Fruit fly (Drosophila melanogaster) whole organism, embryonic: Measurements from ENCODE around the gene AIMP2.
A peak's percentile ranks its signal among the peaks of the same experiment; 100 is the strongest.

Experiments
- Ada2b ChIP-seq: fragments of 200-800 bp; sonication (Bioruptor generic); IDR thresholded peaks from 2 replicates; pipeline ENCODE4 v1.3.6; 2022; ENCODE audit warnings: missing biosample characterization, missing genetic modification characterization
- Antp ChIP-seq: fragments of 200-800 bp; sonication (Bioruptor generic); optimal IDR thresholded peaks from 3 replicates; lab custom pipeline; 2016; ENCODE audit warnings: missing biosample characterization, missing genetic modification characterization
- Asciz ChIP-seq: fragments of 200-800 bp; sonication (Bioruptor generic); optimal IDR thresholded peaks from 2 replicates; lab custom pipeline; 2017; ENCODE audit warnings: missing biosample characterization, mild to moderate bottlenecking, missing genetic modification characterization, missing genetic modification reagents
- Bgb ChIP-seq: fragments of 200-800 bp; sonication (Bioruptor generic); IDR thresholded peaks from 2 replicates; pipeline ENCODE4 v1.3.6; 2022; ENCODE audit warnings: missing biosample characterization, missing genetic modification characterization; ENCODE audit not compliant: partially characterized antibody
- CG10209 ChIP-seq: fragments of 200-800 bp; sonication (Bioruptor generic); optimal IDR thresholded peaks from 3 replicates; lab custom pipeline; 2017; ENCODE audit warnings: missing biosample characterization, mild to moderate bottlenecking, missing genetic modification characterization, missing genetic modification reagents
- CG10462 ChIP-seq: fragments of 200-800 bp; sonication (Bioruptor generic); optimal IDR thresholded peaks from 2 replicates; lab custom pipeline; 2016; ENCODE audit warnings: missing biosample characterization, missing genetic modification characterization
- CG10979 ChIP-seq: fragments of 200-800 bp; sonication (Bioruptor generic); optimal IDR thresholded peaks from 2 replicates; lab custom pipeline; 2018; ENCODE audit warnings: missing biosample characterization, mild to moderate bottlenecking, missing genetic modification characterization, moderate library complexity
- CG12104 ChIP-seq: fragments of 200-800 bp; sonication (Bioruptor generic); optimal IDR thresholded peaks from 3 replicates; lab custom pipeline; 2016; ENCODE audit warnings: missing biosample characterization, missing genetic modification characterization
- CG12942 ChIP-seq: fragments of 200-800 bp; sonication (Bioruptor generic); optimal IDR thresholded peaks from 3 replicates; lab custom pipeline; 2016; ENCODE audit warnings: missing biosample characterization, missing genetic modification characterization
- CG16779 ChIP-seq: fragments of 200-800 bp; sonication (Bioruptor generic); IDR thresholded peaks from 2 replicates; pipeline ENCODE4 v1.3.6; 2022; ENCODE audit warnings: missing biosample characterization, missing genetic modification characterization
- CG16815 ChIP-seq: fragments of 200-800 bp; sonication (Bioruptor generic); optimal IDR thresholded peaks from 3 replicates; lab custom pipeline; 2017; ENCODE audit warnings: missing biosample characterization, mild to moderate bottlenecking, missing genetic modification characterization
- CG16863 ChIP-seq: fragments of 200-800 bp; sonication (Bioruptor generic); optimal IDR thresholded peaks from 3 replicates; lab custom pipeline; 2016; ENCODE audit warnings: missing biosample characterization, missing genetic modification characterization
- CG17829 ChIP-seq: fragments of 200-800 bp; optimal IDR thresholded peaks from 2 replicates; lab custom pipeline; 2019; ENCODE audit warnings: missing biosample characterization, mild to moderate bottlenecking, missing genetic modification characterization, moderate library complexity
- CG2712 ChIP-seq: fragments of 200-800 bp; optimal IDR thresholded peaks from 3 replicates; lab custom pipeline; 2019; ENCODE audit warnings: missing biosample characterization, mild to moderate bottlenecking, missing genetic modification characterization, moderate library complexity
- CG2889 ChIP-seq: fragments of 200-800 bp; sonication (Bioruptor generic); IDR thresholded peaks from 3 replicates; pipeline ENCODE4 v1.3.6; 2022; ENCODE audit warnings: missing biosample characterization, missing genetic modification characterization
- CG3163 ChIP-seq: fragments of 200-800 bp; sonication (Bioruptor generic); optimal IDR thresholded peaks from 3 replicates; lab custom pipeline; 2016; ENCODE audit warnings: missing biosample characterization, missing genetic modification characterization
- CG32767 ChIP-seq: fragments of 200-800 bp; sonication (Bioruptor generic); IDR thresholded peaks from 2 replicates; pipeline ENCODE4 v1.3.6; 2022; ENCODE audit warnings: missing biosample characterization, missing genetic modification characterization
- CG5953 ChIP-seq: fragments of 200-800 bp; sonication (Bioruptor generic); IDR thresholded peaks from 2 replicates; pipeline ENCODE4 v1.3.6; 2022; ENCODE audit warnings: missing biosample characterization, missing genetic modification characterization
- CG6791 ChIP-seq: fragments of 200-800 bp; sonication (Bioruptor generic); IDR thresholded peaks from 3 replicates; pipeline ENCODE4 v1.3.6; 2022; ENCODE audit warnings: missing biosample characterization, missing genetic modification characterization; ENCODE audit not compliant: partially characterized antibody
- CG9727 ChIP-seq: fragments of 200-800 bp; sonication (Bioruptor generic); optimal IDR thresholded peaks from 3 replicates; lab custom pipeline; 2017; ENCODE audit warnings: missing biosample characterization, mild to moderate bottlenecking, missing genetic modification characterization
- CG9797 ChIP-seq: fragments of 200-800 bp; sonication (Bioruptor generic); optimal IDR thresholded peaks from 3 replicates; lab custom pipeline; 2018; ENCODE audit warnings: missing biosample characterization, mild to moderate bottlenecking, missing genetic modification characterization
- Camta ChIP-seq: fragments of 200-800 bp; sonication (Bioruptor generic); optimal IDR thresholded peaks from 2 replicates; lab custom pipeline; 2016; ENCODE audit warnings: missing biosample characterization, missing genetic modification characterization
- CkIIα-i1 ChIP-seq: fragments of 200-800 bp; sonication (Bioruptor generic); IDR thresholded peaks from 2 replicates; pipeline ENCODE4 v1.3.6; 2022; ENCODE audit warnings: missing biosample characterization, missing genetic modification characterization
- CoRest ChIP-seq: fragments of 200-800 bp; sonication (Bioruptor generic); optimal IDR thresholded peaks from 3 replicates; lab custom pipeline; 2018; ENCODE audit warnings: missing biosample characterization, mild to moderate bottlenecking, missing genetic modification characterization, moderate library complexity
- CrebB ChIP-seq: fragments of 200-800 bp; sonication (Bioruptor generic); optimal IDR thresholded peaks from 3 replicates; lab custom pipeline; 2018; ENCODE audit warnings: missing biosample characterization, mild to moderate bottlenecking, missing genetic modification characterization
- Dref ChIP-seq: fragments of 200-800 bp; sonication (Bioruptor generic); IDR thresholded peaks from 2 replicates; pipeline ENCODE4 v1.3.6; 2022; ENCODE audit warnings: missing biosample characterization, missing genetic modification characterization
- Hey ChIP-seq: fragments of 200-800 bp; sonication (Bioruptor generic); optimal IDR thresholded peaks from 3 replicates; lab custom pipeline; 2018; ENCODE audit warnings: missing biosample characterization, mild to moderate bottlenecking, missing genetic modification characterization
- Mad ChIP-seq: fragments of 200-800 bp; sonication (Bioruptor generic); optimal IDR thresholded peaks from 2 replicates; lab custom pipeline; 2016; ENCODE audit warnings: missing biosample characterization, missing genetic modification characterization
- Meics ChIP-seq: fragments of 200-800 bp; sonication (Bioruptor generic); optimal IDR thresholded peaks from 2 replicates; lab custom pipeline; 2017; ENCODE audit warnings: missing biosample characterization, mild to moderate bottlenecking, missing genetic modification characterization
- Mrtf ChIP-seq: fragments of 200-800 bp; sonication (Bioruptor generic); IDR thresholded peaks from 3 replicates; pipeline ENCODE4 v1.3.6; 2022; ENCODE audit warnings: missing biosample characterization, missing genetic modification characterization
- NK7.1 ChIP-seq: fragments of 200-800 bp; sonication (Bioruptor generic); optimal IDR thresholded peaks from 3 replicates; lab custom pipeline; 2016; ENCODE audit warnings: missing biosample characterization, missing genetic modification characterization
- Neu2 ChIP-seq: fragments of 200-800 bp; sonication (Bioruptor generic); optimal IDR thresholded peaks from 3 replicates; lab custom pipeline; 2016; ENCODE audit warnings: missing biosample characterization, missing genetic modification characterization, borderline replicate concordance
- Opbp ChIP-seq: fragments of 200-800 bp; sonication (Bioruptor generic); IDR thresholded peaks from 3 replicates; pipeline ENCODE4 v1.3.6; 2022; ENCODE audit warnings: missing biosample characterization, missing genetic modification characterization; ENCODE audit not compliant: partially characterized antibody
- Stat92E ChIP-seq, 3 experiments: fragments of >200 bp in 2 of 3; fragments of 200-800 bp in 1 of 3; sonication (Bioruptor generic) in 1 of 3; optimal IDR thresholded peaks; 2 replicates each; lab custom pipeline; 2017 to 2019; ENCODE audit warnings: missing biosample characterization in 3 of 3, missing genetic modification characterization in 3 of 3, mild to moderate bottlenecking in 1 of 3, moderate library complexity in 1 of 3
- bcd ChIP-seq: fragments of 200-800 bp; sonication (Bioruptor generic); optimal IDR thresholded peaks from 2 replicates; lab custom pipeline; 2017; ENCODE audit warnings: missing biosample characterization, mild to moderate bottlenecking, missing genetic modification characterization
- chif ChIP-seq, 2 experiments: fragments of 200-800 bp; sonication (Bioruptor generic); optimal IDR thresholded peaks; 3 replicates each; lab custom pipeline; 2016; ENCODE audit warnings: missing biosample characterization in 2 of 2, missing genetic modification characterization in 2 of 2
- croc ChIP-seq: fragments of 200-800 bp; sonication (Bioruptor generic); conservative IDR thresholded peaks from 3 replicates; pipeline ENCODE4 v1.3.6; 2022; ENCODE audit warnings: missing biosample characterization, missing genetic modification characterization
- grau ChIP-seq: fragments of 200-800 bp; optimal IDR thresholded peaks from 3 replicates; lab custom pipeline; 2019; ENCODE audit warnings: missing biosample characterization, mild to moderate bottlenecking, missing genetic modification characterization, moderate library complexity
- gsb-n ChIP-seq: fragments of 200-800 bp; sonication (Bioruptor generic); optimal IDR thresholded peaks from 3 replicates; lab custom pipeline; 2018; ENCODE audit warnings: missing biosample characterization, mild to moderate bottlenecking, missing genetic modification characterization
- hbn ChIP-seq: fragments of 200-800 bp; sonication (Bioruptor generic); IDR thresholded peaks from 2 replicates; pipeline ENCODE4 v1.3.6; 2022; ENCODE audit warnings: missing biosample characterization, missing genetic modification characterization; ENCODE audit not compliant: partially characterized antibody
- lmd ChIP-seq: fragments of 200-800 bp; sonication (Bioruptor generic); IDR thresholded peaks from 2 replicates; pipeline ENCODE4 v1.3.6; 2022; ENCODE audit warnings: missing biosample characterization, missing genetic modification characterization
- nerfin-2 ChIP-seq: fragments of 200-800 bp; sonication (Bioruptor generic); IDR thresholded peaks from 2 replicates; pipeline ENCODE4 v1.3.6; 2022; ENCODE audit warnings: missing biosample characterization, missing genetic modification characterization; ENCODE audit not compliant: partially characterized antibody
- oc ChIP-seq: fragments of 200-800 bp; sonication (Bioruptor generic); optimal IDR thresholded peaks from 2 replicates; lab custom pipeline; 2018; ENCODE audit warnings: missing biosample characterization, mild to moderate bottlenecking, missing genetic modification characterization, moderate library complexity
- pan ChIP-seq, 4 experiments: fragments of >200 bp in 3 of 4; fragments of 200-800 bp in 1 of 4; sonication (Bioruptor generic) in 1 of 4; optimal IDR thresholded peaks in 3 of 4; IDR thresholded peaks in 1 of 4; 2 replicates each; pipeline versions ENCODE4 v1.3.6 to Lab custom; 2017 to 2022; ENCODE audit warnings: missing biosample characterization in 2 of 4, missing genetic modification characterization in 2 of 4, mixed read lengths in 1 of 4
- pita ChIP-seq: fragments of 200-800 bp; sonication (Bioruptor generic); optimal IDR thresholded peaks from 2 replicates; lab custom pipeline; 2017; ENCODE audit warnings: missing biosample characterization, mild to moderate bottlenecking, missing genetic modification characterization
- sens-2 ChIP-seq: fragments of 200-800 bp; sonication (Bioruptor generic); IDR thresholded peaks from 2 replicates; pipeline ENCODE4 v1.3.6; 2022; ENCODE audit warnings: missing biosample characterization, missing genetic modification characterization
- sna ChIP-seq: fragments of 200-800 bp; sonication (Bioruptor generic); IDR thresholded peaks from 2 replicates; pipeline ENCODE4 v1.3.6; 2022; ENCODE audit warnings: missing biosample characterization, missing genetic modification characterization; ENCODE audit not compliant: partially characterized antibody
- tap ChIP-seq: fragments of 200-800 bp; optimal IDR thresholded peaks from 3 replicates; lab custom pipeline; 2019; ENCODE audit warnings: missing biosample characterization, mild to moderate bottlenecking, missing genetic modification characterization, moderate library complexity
- vfl ChIP-seq: fragments of 200-800 bp; sonication (Bioruptor generic); optimal IDR thresholded peaks from 2 replicates; lab custom pipeline; 2016; ENCODE audit warnings: missing biosample characterization, missing genetic modification characterization

AIMP2 gene

DNA sequence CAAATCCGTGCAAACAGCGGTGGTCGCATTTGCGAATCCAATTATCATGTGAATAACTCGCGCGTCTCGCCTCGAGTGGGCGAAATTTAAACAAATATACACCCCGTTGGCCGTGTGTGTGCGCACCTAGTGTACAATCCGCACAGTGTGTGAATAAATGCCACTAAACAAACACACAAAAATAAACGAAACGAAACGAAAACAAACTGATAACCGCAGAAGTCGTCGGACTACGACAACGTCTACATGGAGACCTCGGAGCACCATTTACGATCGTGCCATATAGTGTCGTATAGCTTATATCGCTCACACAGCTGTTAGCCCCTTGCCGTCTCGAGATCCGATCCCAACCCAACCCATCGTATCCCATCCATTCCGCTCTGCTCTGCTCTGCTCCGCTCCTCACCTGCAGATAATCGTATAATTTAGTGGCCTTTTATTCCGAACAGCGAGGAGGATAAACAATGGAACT lies 16.9 kb upstream of the AIMP2 start (continued):
- TF ChIP-seq CG9797 (GFP tag; lab: Kevin White, UChicago) = no peak
- peak; percentile 42 for TF ChIP-seq CG16863 (GFP tag; lab: Kevin White, UChicago)
- no peak for TF ChIP-seq Dref
- no peak for TF ChIP-seq Opbp (GFP tag; lab: Robert Waterston, UW)
- TF ChIP-seq tap (tag; lab: Kevin White, UChicago) = no peak
- no peak for TF ChIP-seq CG12942 (GFP tag; lab: Kevin White, UChicago)
- no peak for TF ChIP-seq CoRest (tag; lab: Kevin White, UChicago)
- TF ChIP-seq sna (GFP tag; lab: Robert Waterston, UW) = no peak
- no peak for TF ChIP-seq hbn (GFP tag; lab: Robert Waterston, UW)
- no peak for TF ChIP-seq Neu2
- TF ChIP-seq CG10979 (tag; lab: Kevin White, UChicago) = peak; percentile 44
- TF ChIP-seq CG12104 = no peak
- no peak for TF ChIP-seq sens-2 (GFP tag; lab: Robert Waterston, UW)
- TF ChIP-seq CG10462 (GFP tag; lab: Kevin White, UChicago) = no peak
- TF ChIP-seq CG32767 (GFP tag; lab: Robert Waterston, UW) = no peak; the same call in 1 of the 2 replicates
- TF ChIP-seq CG10209 (GFP tag; lab: Kevin White, UChicago) = peak; percentile 80
- TF ChIP-seq CG16815 (GFP tag; lab: Kevin White, UChicago) = no peak
- TF ChIP-seq Mad (GFP tag; lab: Kevin White, UChicago) = peak; percentile 22
- TF ChIP-seq nerfin-2 = no peak
- TF ChIP-seq CrebB (tag; lab: Kevin White, UChicago) = peak; percentile 90
- TF ChIP-seq pan (optimal IDR thresholded peaks at IDR 0.05; lab: Kevin White, UChicago) = no peak
- peak in 1 of 2 experiments; percentile 53 for TF ChIP-seq pan (GFP tag; optimal IDR thresholded peaks at IDR 0.05 in 1 of 2, IDR thresholded peaks at IDR 0.05 in 1 of 2)
- no peak for TF ChIP-seq CG5953 (GFP tag; lab: Robert Waterston, UW)
- TF ChIP-seq Hey (tag; lab: Kevin White, UChicago) = peak; percentile 92
- peak; percentile 22; the same call in 1 of the 2 replicates for TF ChIP-seq CG16779 (GFP tag; lab: Robert Waterston, UW)
- TF ChIP-seq Ada2b (GFP tag; lab: Robert Waterston, UW) = no peak
- TF ChIP-seq gsb-n (tag; lab: Kevin White, UChicago) = no peak
- no peak for TF ChIP-seq pita
- no peak for TF ChIP-seq CG2889 (GFP tag; lab: Robert Waterston, UW)
- TF ChIP-seq Antp = no peak
- TF ChIP-seq Stat92E (GFP tag; optimal IDR thresholded peaks at IDR 0.05; lab: Kevin White, UChicago) = no peak
- TF ChIP-seq grau (tag; lab: Kevin White, UChicago) = peak; percentile 48
- no peak for TF ChIP-seq CG2712
- TF ChIP-seq vfl = no peak
- peak; percentile 48 for TF ChIP-seq bcd (GFP tag; lab: Kevin White, UChicago)
- no peak for TF ChIP-seq croc
- TF ChIP-seq lmd = no peak; the same call in 1 of the 2 replicates
- no peak for TF ChIP-seq oc (tag; lab: Kevin White, UChicago)
- peak; percentile 38 for TF ChIP-seq CG6791 (GFP tag; lab: Robert Waterston, UW)
- TF ChIP-seq Camta = no peak
- no peak for TF ChIP-seq chif (GFP tag; optimal IDR thresholded peaks at IDR 0.05; lab: Kevin White, UChicago)
- peak; percentile 62 for TF ChIP-seq Meics (GFP tag; lab: Kevin White, UChicago)
- no peak for TF ChIP-seq Bgb (GFP tag; lab: Robert Waterston, UW)
- TF ChIP-seq CG3163 = peak; percentile 19
- peak; percentile 43; the same call in 1 of the 3 replicates for TF ChIP-seq Mrtf
- TF ChIP-seq CkIIα-i1 (GFP tag; lab: Robert Waterston, UW) = no peak
- peak; percentile 68 for TF ChIP-seq CG9727 (GFP tag; lab: Kevin White, UChicago)
- peak; percentile 31 for TF ChIP-seq NK7.1
- peak; percentile 21 for TF ChIP-seq CG17829 (tag; lab: Kevin White, UChicago)
- TF ChIP-seq Asciz = peak; percentile 84
